Worm (Caenorhabditis elegans): ENCODE results near the gene sre-43.

DNA sequence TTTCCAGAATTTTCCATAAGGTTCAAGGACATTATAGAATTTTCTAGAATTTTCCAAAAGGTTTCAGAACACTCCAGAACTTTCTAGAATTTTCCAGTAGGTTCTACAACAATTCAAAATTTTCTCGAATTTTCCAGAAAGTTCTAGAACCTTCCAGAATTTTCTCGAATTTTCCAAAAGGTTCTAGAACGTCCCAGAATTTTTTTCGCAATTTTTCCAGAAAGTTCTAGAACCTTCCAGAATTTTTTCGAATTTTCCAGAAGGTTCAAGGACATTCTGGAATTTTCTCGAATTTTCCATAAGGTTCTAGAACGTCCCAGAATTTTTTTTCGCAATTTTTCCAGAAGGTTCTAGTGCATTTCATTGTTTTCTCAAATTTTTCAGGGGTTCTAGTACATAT lies 8.8 kb upstream of the sre-43 start:
- TF ChIP-seq T22C8.4 (GFP tag; IDR thresholded peaks at IDR 0.05) (no peak), ztf-23 (GFP tag; IDR thresholded peaks at IDR 0.05) (no peak), ztf-29 (GFP tag; IDR thresholded peaks at IDR 0.05) (no peak), klf-2 (GFP tag; conservative IDR thresholded peaks at IDR 0.05) (no peak), tab-1 (GFP tag; IDR thresholded peaks at IDR 0.05) (no peak), flt-1 (GFP tag; IDR thresholded peaks at IDR 0.05) (no peak), med-1 (GFP tag; optimal IDR thresholded peaks at IDR 0.05; ENCODE audit: insufficient read depth) (no peak), ref-1 (GFP tag; conservative IDR thresholded peaks at IDR 0.05) (no peak)
